Worm (Caenorhabditis elegans) whole organism, young adult: Measurements from ENCODE around the gene glo-1.

Experiments used
- B0019.2 ChIP-seq: fragments of 200-800 bp; sonication (Bioruptor generic); conservative IDR thresholded peaks from 2 replicates; pipeline ENCODE4 v1.3.6; 2022; ENCODE audit warnings: missing genetic modification reagents, missing genetic modification characterization, missing compliant biosample characterization
- B0261.1 ChIP-seq: sonication (generic microtip); optimal IDR thresholded peaks from 2 replicates; lab custom pipeline; 2016; ENCODE audit warnings: mild to moderate bottlenecking, missing genetic modification characterization, moderate library complexity, missing compliant biosample characterization
- C06A6.2 ChIP-seq: fragments of 200-800 bp; sonication (Bioruptor generic); conservative IDR thresholded peaks from 2 replicates; pipeline ENCODE4 v1.3.6; 2022; ENCODE audit warnings: missing genetic modification characterization, missing compliant biosample characterization
- C17E4.6 ChIP-seq: fragments of 200-800 bp; sonication (Bioruptor generic); IDR thresholded peaks from 2 replicates; pipeline ENCODE4 v1.3.6; 2022; ENCODE audit warnings: missing genetic modification reagents, missing genetic modification characterization, missing compliant biosample characterization
- F33H1.4 ChIP-seq: fragments of 200-800 bp; sonication (Bioruptor generic); IDR thresholded peaks from 2 replicates; pipeline ENCODE4 v1.3.6; 2022; ENCODE audit warnings: missing genetic modification reagents, missing genetic modification characterization, missing compliant biosample characterization
- F52B5.7 ChIP-seq: sonication (generic microtip); optimal IDR thresholded peaks from 2 replicates; lab custom pipeline; 2016; ENCODE audit warnings: mild to moderate bottlenecking, missing genetic modification characterization, missing compliant biosample characterization
- K12H6.12 ChIP-seq: fragments of 200-800 bp; sonication (Bioruptor generic); optimal IDR thresholded peaks from 2 replicates; lab custom pipeline; 2018; ENCODE audit warnings: mild to moderate bottlenecking, missing genetic modification characterization, missing compliant biosample characterization
- T07F8.4 ChIP-seq: sonication (generic microtip); optimal IDR thresholded peaks from 2 replicates; lab custom pipeline; 2016; ENCODE audit warnings: mild to moderate bottlenecking, missing genetic modification characterization, moderate library complexity, missing compliant biosample characterization
- Y95B8A.8 ChIP-seq: fragments of 200-800 bp; sonication (Bioruptor generic); IDR thresholded peaks from 2 replicates; pipeline ENCODE4 v1.3.6; 2022; ENCODE audit warnings: missing genetic modification reagents, missing genetic modification characterization, missing compliant biosample characterization
- ZK185.1 ChIP-seq: sonication (generic microtip); optimal IDR thresholded peaks from 2 replicates; lab custom pipeline; 2016; ENCODE audit warnings: mild to moderate bottlenecking, missing genetic modification characterization, missing compliant biosample characterization; ENCODE audit not compliant: poor library complexity, severe bottlenecking
- attf-5 ChIP-seq: fragments of 200-800 bp; sonication (Bioruptor generic); optimal IDR thresholded peaks from 2 replicates; lab custom pipeline; 2018; ENCODE audit warnings: mild to moderate bottlenecking, missing genetic modification characterization, missing compliant biosample characterization
- ceh-100 ChIP-seq: fragments of 200-800 bp; sonication (Bioruptor generic); IDR thresholded peaks from 2 replicates; pipeline ENCODE4 v1.3.6; 2022; ENCODE audit warnings: missing genetic modification reagents, missing genetic modification characterization, missing compliant biosample characterization
- ceh-40 ChIP-seq: fragments of 200-800 bp; sonication (Bioruptor generic); IDR thresholded peaks from 2 replicates; pipeline ENCODE4 v1.3.6; 2022; ENCODE audit warnings: missing genetic modification characterization, missing compliant biosample characterization
- ceh-79 ChIP-seq: sonication (generic microtip); optimal IDR thresholded peaks from 2 replicates; lab custom pipeline; 2017; ENCODE audit warnings: mild to moderate bottlenecking, missing genetic modification characterization, missing compliant biosample characterization
- ceh-91 ChIP-seq: fragments of 200-800 bp; sonication (Bioruptor generic); IDR thresholded peaks from 2 replicates; pipeline ENCODE4 v1.3.6; 2022; ENCODE audit warnings: missing genetic modification reagents, missing genetic modification characterization, missing compliant biosample characterization
- die-1 ChIP-seq: sonication (generic microtip); optimal IDR thresholded peaks from 2 replicates; lab custom pipeline; 2016; ENCODE audit warnings: missing genotype, mild to moderate bottlenecking, missing genetic modification characterization, missing compliant biosample characterization
- dpff-1 ChIP-seq: sonication (generic microtip); optimal IDR thresholded peaks from 2 replicates; lab custom pipeline; 2017; ENCODE audit warnings: mild to moderate bottlenecking, missing genetic modification characterization, missing compliant biosample characterization
- dpl-1 ChIP-seq: fragments of 150-350 bp; optimal IDR thresholded peaks from 2 replicates; lab custom pipeline; 2014; ENCODE audit warnings: missing biosample characterization, missing genetic modification reagents, missing genetic modification characterization
- egl-18 ChIP-seq: fragments of 200-800 bp; sonication (Bioruptor generic); IDR thresholded peaks from 2 replicates; pipeline ENCODE4 v1.3.6; 2022; ENCODE audit warnings: missing genetic modification reagents, missing genetic modification characterization, missing compliant biosample characterization
- gei-17 ChIP-seq: fragments of 200-800 bp; sonication (Bioruptor generic); optimal IDR thresholded peaks from 2 replicates; lab custom pipeline; 2018; ENCODE audit warnings: mild to moderate bottlenecking, missing genetic modification characterization, missing compliant biosample characterization
- hmg-1.2 ChIP-seq: fragments of 200-800 bp; sonication (Bioruptor generic); IDR thresholded peaks from 2 replicates; pipeline ENCODE4 v1.3.6; 2022; ENCODE audit warnings: missing genetic modification reagents, missing genetic modification characterization, missing compliant biosample characterization
- hrde-1 ChIP-seq: sonication (generic microtip); optimal IDR thresholded peaks from 2 replicates; lab custom pipeline; 2016; ENCODE audit warnings: missing genetic modification characterization, mild to moderate bottlenecking, missing compliant biosample characterization, moderate library complexity, missing genotype, missing genetic modification reagents, borderline replicate concordance
- hsf-1 ChIP-seq: fragments of 200-800 bp; sonication (Bioruptor generic); IDR thresholded peaks from 2 replicates; pipeline ENCODE4 v1.3.6; 2022; ENCODE audit warnings: missing genetic modification reagents, missing genetic modification characterization, missing compliant biosample characterization
- lin-40 ChIP-seq: sonication (generic microtip); optimal IDR thresholded peaks from 2 replicates; lab custom pipeline; 2016; ENCODE audit warnings: missing genetic modification characterization, mild to moderate bottlenecking, missing compliant biosample characterization, missing genotype, missing genetic modification reagents
- lsy-27 ChIP-seq: sonication (generic microtip); optimal IDR thresholded peaks from 2 replicates; lab custom pipeline; 2017; ENCODE audit warnings: missing genetic modification characterization, mild to moderate bottlenecking, missing compliant biosample characterization, antibody characterized with exemption, missing genotype, borderline replicate concordance; ENCODE audit not compliant: insufficient read depth
- madf-10 ChIP-seq: sonication (generic microtip); optimal IDR thresholded peaks from 2 replicates; lab custom pipeline; 2016; ENCODE audit warnings: mild to moderate bottlenecking, missing genetic modification characterization, missing compliant biosample characterization
- madf-6 ChIP-seq: fragments of 200-800 bp; sonication (Bioruptor generic); IDR thresholded peaks from 2 replicates; pipeline ENCODE4 v1.3.6; 2022; ENCODE audit warnings: missing genetic modification reagents, missing genetic modification characterization, missing compliant biosample characterization
- nfya-1 ChIP-seq: sonication (generic microtip); optimal IDR thresholded peaks from 2 replicates; lab custom pipeline; 2017; ENCODE audit warnings: antibody characterized with exemption, missing compliant biosample characterization, missing genetic modification characterization, borderline replicate concordance; ENCODE audit not compliant: insufficient read depth
- nhr-120 ChIP-seq: fragments of 200-800 bp; sonication (Bioruptor generic); IDR thresholded peaks from 2 replicates; pipeline ENCODE4 v1.3.6; 2022; ENCODE audit warnings: missing genetic modification characterization, missing compliant biosample characterization
- nhr-80 ChIP-seq: sonication (generic microtip); optimal IDR thresholded peaks from 2 replicates; lab custom pipeline; 2016; ENCODE audit warnings: missing genetic modification characterization, missing compliant biosample characterization
- repo-1 ChIP-seq: sonication (generic microtip); optimal IDR thresholded peaks from 2 replicates; lab custom pipeline; 2017; ENCODE audit warnings: mild to moderate bottlenecking, missing genetic modification characterization, missing compliant biosample characterization
- snpc-4 ChIP-seq, 5 experiments: fragments of 150-350 bp in 1 of 5; sonication (generic microtip) in 4 of 5; optimal IDR thresholded peaks; 2 replicates each; lab custom pipeline; 2014 to 2018; ENCODE audit warnings: missing genetic modification characterization in 5 of 5, missing biosample characterization in 3 of 5, antibody characterized with exemption in 2 of 5, mild to moderate bottlenecking in 2 of 5, missing compliant biosample characterization in 2 of 5, missing genotype in 2 of 5, moderate library complexity in 2 of 5, missing genetic modification reagents in 1 of 5
- somi-1 ChIP-seq: fragments of 200-800 bp; sonication (Bioruptor generic); optimal IDR thresholded peaks from 2 replicates; lab custom pipeline; 2018; ENCODE audit warnings: mild to moderate bottlenecking, missing genetic modification characterization, missing compliant biosample characterization

glo-1 gene

DNA sequence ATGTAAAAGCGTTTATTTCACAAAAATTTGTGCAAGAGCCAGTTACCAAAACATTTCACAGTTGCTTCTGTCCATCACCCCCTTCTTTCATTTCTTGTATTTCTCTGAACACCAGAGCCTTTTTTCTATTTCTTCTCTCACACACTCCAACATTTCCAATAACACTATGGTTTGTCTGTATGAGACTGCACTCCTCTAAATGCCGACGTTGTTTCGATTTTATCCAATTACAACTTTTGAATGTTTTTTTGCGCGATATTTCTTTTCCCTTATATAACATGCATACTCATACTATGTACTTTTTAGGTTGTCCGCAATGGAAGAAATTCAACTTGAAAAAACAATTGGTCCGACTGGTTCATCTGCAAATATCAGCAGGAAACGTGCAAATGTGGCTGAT, 23.8 kb upstream of the glo-1 start, which contains the start of gene F21G4.5:
Gene F21G4.5 (plus strand): TSS at position 301 of the 400 bp plus-strand sequence.
- TF ChIP-seq nhr-120 (no peak), gei-17 (GFP tag; lab: Kevin White, UChicago) (no peak), B0261.1 (tag; lab: Kevin White, UChicago) (no peak), die-1 (tag; lab: Kevin White, UChicago) (no peak), ceh-79 (tag; lab: Kevin White, UChicago) (no peak), lsy-27 (tag; lab: Kevin White, UChicago) (no peak), Y95B8A.8 (no peak), egl-18 (GFP tag; lab: Robert Waterston, UW) (no peak), C17E4.6 (GFP tag; lab: Robert Waterston, UW) (no peak), T07F8.4 (tag; lab: Kevin White, UChicago) (no peak), attf-5 (GFP tag; lab: Kevin White, UChicago) (no peak), nfya-1 (tag; lab: Kevin White, UChicago) (no peak)

DNA sequence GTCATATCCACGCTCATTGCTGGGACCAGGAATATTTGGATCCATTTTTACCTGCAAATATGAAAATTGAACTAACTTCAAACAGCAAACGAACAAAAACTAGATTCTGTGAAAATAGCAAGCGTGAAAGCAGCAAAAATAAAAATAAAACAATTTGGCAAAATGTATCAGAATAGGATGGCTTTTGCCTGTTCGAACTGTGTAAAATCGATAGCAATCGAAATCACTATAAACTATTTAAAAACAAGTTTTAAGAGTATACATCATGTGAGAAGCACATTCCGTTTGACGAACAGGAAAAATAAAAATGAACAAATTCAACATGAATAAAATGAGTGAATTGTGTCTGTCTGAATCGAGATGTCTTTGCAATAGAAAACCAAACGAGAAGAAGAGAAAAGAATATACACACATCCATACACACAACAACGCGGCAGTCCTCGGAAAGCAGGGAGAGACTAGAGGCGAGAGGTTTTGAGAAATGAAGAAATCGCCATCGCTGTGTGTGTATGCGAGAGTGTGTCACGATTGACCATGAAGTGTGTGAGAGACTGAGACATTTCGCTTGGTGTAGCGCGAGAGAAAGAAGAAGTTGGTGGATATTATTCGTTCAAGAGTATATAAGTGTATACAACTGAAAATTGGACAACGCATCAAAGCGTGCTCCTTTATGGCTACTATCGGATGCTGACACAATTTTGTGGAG, 17.6 kb upstream of the glo-1 start, which contains the start of gene phf-34:
Gene phf-34 (minus strand): TSS at position 51 of the 706 bp plus-strand sequence.
- TF ChIP-seq ZK185.1 (peak; percentile 32), B0019.2 (GFP tag; lab: Robert Waterston, UW) (no peak), ceh-40 (GFP tag; lab: Robert Waterston, UW) (no peak), madf-10 (tag; lab: Kevin White, UChicago) (no peak), repo-1 (tag; lab: Kevin White, UChicago) (no peak), die-1 (tag; lab: Kevin White, UChicago) (no peak), egl-18 (GFP tag; lab: Robert Waterston, UW) (0 out of 2 replicates have a peak, but pooled peaks have one; percentile 22), hsf-1 (GFP tag; lab: Robert Waterston, UW) (0 out of 2 replicates have a peak, but pooled peaks have one; percentile 6), F33H1.4 (no peak), madf-6 (GFP tag; lab: Robert Waterston, UW) (no peak), lin-40 (tag; lab: Kevin White, UChicago) (peak; percentile 24)

DNA sequence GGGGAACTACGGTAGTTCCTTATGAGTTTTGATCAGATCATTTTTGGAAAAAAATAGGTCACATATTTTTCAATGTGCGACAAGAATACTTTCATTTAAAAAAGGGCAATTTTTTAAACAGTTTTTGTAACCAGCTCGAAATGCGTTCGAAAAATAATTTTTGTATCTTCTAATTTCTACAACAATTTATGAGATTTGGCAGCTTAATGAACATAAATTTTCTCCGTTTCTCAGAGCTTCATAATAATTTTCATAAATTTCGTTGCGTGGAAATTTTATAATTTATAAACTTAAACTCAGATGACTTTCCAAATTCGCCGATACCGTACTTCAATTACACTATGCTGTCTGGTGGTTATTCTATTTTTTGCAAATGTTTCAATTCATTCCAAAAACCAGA, 12.8 kb upstream of the glo-1 start, which contains the start of gene F21G4.3:
Gene F21G4.3 (plus strand): TSS at position 301 of the 400 bp plus-strand sequence.
- TF ChIP-seq K12H6.12 = no peak
- no peak for TF ChIP-seq dpff-1 (tag; lab: Kevin White, UChicago)
- no peak for TF ChIP-seq snpc-4 (GFP tag; optimal IDR thresholded peaks at IDR 0.05; lab: Kevin White, UChicago)
- no peak for TF ChIP-seq snpc-4 (tag; optimal IDR thresholded peaks at IDR 0.05; lab: Kevin White, UChicago)
- no peak for TF ChIP-seq dpl-1 (GFP tag; lab: Kevin White, UChicago)
- no peak for TF ChIP-seq ceh-91 (GFP tag; lab: Robert Waterston, UW)
- no peak for TF ChIP-seq somi-1 (GFP tag; lab: Kevin White, UChicago)
- no peak for TF ChIP-seq ceh-100
- TF ChIP-seq C06A6.2 (GFP tag; lab: Robert Waterston, UW) = no peak
- no peak for TF ChIP-seq F52B5.7 (tag; lab: Kevin White, UChicago)
- no peak for TF ChIP-seq hrde-1
- TF ChIP-seq Y95B8A.8 = no peak
- TF ChIP-seq nhr-80 (tag; lab: Kevin White, UChicago) = no peak
- TF ChIP-seq hmg-1.2 = no peak
- TF ChIP-seq, all 124 proteins: peak for 0
